Fruit fly (Drosophila melanogaster): ENCODE measurements around the gene CG13116.

CG13116 gene

dm6 chr2L:9757990-9758814 is 28.5 kb downstream of the CG13116 start, which contains the start of gene zf30C (continued):
- peak; percentile 77 for TF ChIP-seq CG4730 (GFP tag; IDR thresholded peaks at IDR 0.05)
- peak; percentile 61 for TF ChIP-seq CrebB (tag; optimal IDR thresholded peaks at IDR 0.05)
- TF ChIP-seq hbn (GFP tag; IDR thresholded peaks at IDR 0.05; ENCODE audit: partially characterized antibody), result 0 out of 2 replicates have a peak, but pooled peaks have one; percentile 20
- 0 out of 2 replicates have a peak, but pooled peaks have one; percentile 30 for TF ChIP-seq ro (GFP tag; IDR thresholded peaks at IDR 0.05)
- peak; percentile 17 for TF ChIP-seq CG8290 (GFP tag; optimal IDR thresholded peaks at IDR 0.05)
- TF ChIP-seq CG8290 (tag; optimal IDR thresholded peaks at IDR 0.05), result peak in 1 of 2 experiments; percentile 74
- TF ChIP-seq slp2 (GFP tag; optimal IDR thresholded peaks at IDR 0.05), result peak; percentile 87
- TF ChIP-seq Gug (GFP tag; IDR thresholded peaks at IDR 0.05), result peak; percentile 96
- TF ChIP-seq nom (GFP tag; optimal IDR thresholded peaks at IDR 0.05), result peak; percentile 8
- peak; percentile 54; the same call in 1 of the 3 replicates for TF ChIP-seq CG11560 (tag; IDR thresholded peaks at IDR 0.05)
- TF ChIP-seq her (GFP tag; optimal IDR thresholded peaks at IDR 0.05), result peak; percentile 93
- peak; percentile 86 for TF ChIP-seq Drgx (GFP tag; IDR thresholded peaks at IDR 0.05)
- TF ChIP-seq Oli (tag; optimal IDR thresholded peaks at IDR 0.05), result peak; percentile 72
- TF ChIP-seq ttk (GFP tag; IDR thresholded peaks at IDR 0.05), result peak; percentile 84
- TF ChIP-seq CG6272 (GFP tag; IDR thresholded peaks at IDR 0.05), result peak; percentile 87
- no peak for TF ChIP-seq CG8478 (optimal IDR thresholded peaks at IDR 0.05)
- TF ChIP-seq Bgb (GFP tag; IDR thresholded peaks at IDR 0.05; ENCODE audit: partially characterized antibody), result peak; percentile 63
- TF ChIP-seq Hsf (GFP tag; optimal IDR thresholded peaks at IDR 0.05), result peak; percentile 95
- TF ChIP-seq hkb (optimal IDR thresholded peaks at IDR 0.05), result peak; percentile 74
- TF ChIP-seq hkb (GFP tag; IDR thresholded peaks at IDR 0.05), result peak; percentile 65
- TF ChIP-seq kah (GFP tag; optimal IDR thresholded peaks at IDR 0.05), result peak; percentile 38
- TF ChIP-seq sqz (GFP tag; optimal IDR thresholded peaks at IDR 0.05), result no peak
- peak; percentile 58 for TF ChIP-seq CG13894 (tag; optimal IDR thresholded peaks at IDR 0.05)
- no peak for TF ChIP-seq br (optimal IDR thresholded peaks at IDR 0.05)
- TF ChIP-seq dmrt11E (tag; optimal IDR thresholded peaks at IDR 0.05), result peak; percentile 47
- peak; percentile 41 for TF ChIP-seq unc-4 (GFP tag; IDR thresholded peaks at IDR 0.05; ENCODE audit: partially characterized antibody)
- peak; percentile 63; the same call in 1 of the 3 replicates for TF ChIP-seq CG7357 (GFP tag; IDR thresholded peaks at IDR 0.05)
- TF ChIP-seq stwl (tag; optimal IDR thresholded peaks at IDR 0.05), result peak; percentile 58
- peak; percentile 31 for TF ChIP-seq run (tag; optimal IDR thresholded peaks at IDR 0.05)
- TF ChIP-seq zfh2 (GFP tag; optimal IDR thresholded peaks at IDR 0.05), result peak; percentile 95
- peak; percentile 7 for TF ChIP-seq D (optimal IDR thresholded peaks at IDR 0.05)
- TF ChIP-seq D (GFP tag; optimal IDR thresholded peaks at IDR 0.05), result peak; percentile 72
- TF ChIP-seq CG15696 (tag; optimal IDR thresholded peaks at IDR 0.05), result peak; percentile 65
- peak in 1 of 3 experiments; percentile 60 for TF ChIP-seq lola (GFP tag; optimal IDR thresholded peaks at IDR 0.05)
- peak; percentile 83 for TF ChIP-seq ara (GFP tag; IDR thresholded peaks at IDR 0.05)
- TF ChIP-seq CG17385 (GFP tag; optimal IDR thresholded peaks at IDR 0.05), result peak; percentile 73
- peak; percentile 93 for TF ChIP-seq CG11456 (GFP tag; IDR thresholded peaks at IDR 0.05)
- TF ChIP-seq ab (GFP tag; optimal IDR thresholded peaks at IDR 0.05), result peak; percentile 84
- TF ChIP-seq Sox102F (GFP tag; optimal IDR thresholded peaks at IDR 0.05), result peak; percentile 75
- TF ChIP-seq ranshi (GFP tag; IDR thresholded peaks at IDR 0.05), result peak; percentile 84
- TF ChIP-seq CG15073 (GFP tag; optimal IDR thresholded peaks at IDR 0.05), result peak; percentile 51
- TF ChIP-seq Hmx (GFP tag; optimal IDR thresholded peaks at IDR 0.05), result peak; percentile 67
- peak; percentile 82 for TF ChIP-seq CG10366 (GFP tag; IDR thresholded peaks at IDR 0.05)
- no peak for TF ChIP-seq kni (GFP tag; optimal IDR thresholded peaks at IDR 0.05)
- peak; percentile 69 for TF ChIP-seq ftz-f1 (GFP tag; optimal IDR thresholded peaks at IDR 0.05)
- peak; percentile 50 for TF ChIP-seq jing (GFP tag; optimal IDR thresholded peaks at IDR 0.05)
- no peak for TF ChIP-seq Lpt (GFP tag; optimal IDR thresholded peaks at IDR 0.05)
- peak; percentile 85 for TF ChIP-seq Hr3 (GFP tag; optimal IDR thresholded peaks at IDR 0.05)
- no peak for TF ChIP-seq mld (GFP tag; IDR thresholded peaks at IDR 0.05; ENCODE audit: partially characterized antibody)
- TF ChIP-seq sna (GFP tag; IDR thresholded peaks at IDR 0.05; ENCODE audit: partially characterized antibody), result no peak
